Fruit fly (Drosophila melanogaster) whole organism, embryonic: ENCODE measurements around the gene CG10750.
A peak's percentile ranks its signal among the peaks of the same experiment; 100 is the strongest.

Experiments used
- CG10147 ChIP-seq: fragments of 200-800 bp; sonication (Bioruptor generic); optimal IDR thresholded peaks from 2 replicates; lab custom pipeline; 2019; ENCODE audit warnings: missing biosample characterization, mild to moderate bottlenecking, missing genetic modification characterization, moderate library complexity
- CG10209 ChIP-seq: fragments of 200-800 bp; sonication (Bioruptor generic); optimal IDR thresholded peaks from 3 replicates; lab custom pipeline; 2017; ENCODE audit warnings: missing biosample characterization, mild to moderate bottlenecking, missing genetic modification characterization, missing genetic modification reagents
- CG12299 ChIP-seq: fragments of 200-800 bp; sonication (Bioruptor generic); optimal IDR thresholded peaks from 2 replicates; lab custom pipeline; 2018; ENCODE audit warnings: missing biosample characterization, mild to moderate bottlenecking, missing genetic modification characterization
- CG12942 ChIP-seq: fragments of 200-800 bp; sonication (Bioruptor generic); optimal IDR thresholded peaks from 3 replicates; lab custom pipeline; 2016; ENCODE audit warnings: missing biosample characterization, missing genetic modification characterization
- CG14860 ChIP-seq: fragments of 200-800 bp; sonication (Bioruptor generic); IDR thresholded peaks from 3 replicates; pipeline ENCODE4 v1.3.6; 2022; ENCODE audit warnings: missing biosample characterization, missing genetic modification characterization; ENCODE audit not compliant: partially characterized antibody
- CG15073 ChIP-seq: fragments of 200-800 bp; sonication (Bioruptor generic); optimal IDR thresholded peaks from 2 replicates; lab custom pipeline; 2016; ENCODE audit warnings: missing biosample characterization, missing genetic modification characterization
- CG15601 ChIP-seq: fragments of 200-800 bp; sonication (Bioruptor generic); optimal IDR thresholded peaks from 3 replicates; lab custom pipeline; 2019; ENCODE audit warnings: missing biosample characterization, mild to moderate bottlenecking, missing genetic modification characterization, moderate library complexity
- CG18476 ChIP-seq: fragments of 200-800 bp; sonication (Bioruptor generic); optimal IDR thresholded peaks from 2 replicates; lab custom pipeline; 2016; ENCODE audit warnings: missing biosample characterization, mild to moderate bottlenecking, missing genetic modification characterization
- CG4424 ChIP-seq: fragments of 200-800 bp; sonication (Bioruptor generic); optimal IDR thresholded peaks from 3 replicates; lab custom pipeline; 2016; ENCODE audit warnings: missing biosample characterization, missing genetic modification characterization
- CG6765 ChIP-seq: fragments of 200-800 bp; sonication (Bioruptor generic); optimal IDR thresholded peaks from 3 replicates; lab custom pipeline; 2017; ENCODE audit warnings: missing biosample characterization, mild to moderate bottlenecking, missing genetic modification characterization
- CG6791 ChIP-seq: fragments of 200-800 bp; sonication (Bioruptor generic); IDR thresholded peaks from 3 replicates; pipeline ENCODE4 v1.3.6; 2022; ENCODE audit warnings: missing biosample characterization, missing genetic modification characterization; ENCODE audit not compliant: partially characterized antibody
- CG7271 ChIP-seq: fragments of 200-800 bp; sonication (Bioruptor generic); optimal IDR thresholded peaks from 2 replicates; lab custom pipeline; 2018; ENCODE audit warnings: missing biosample characterization, mild to moderate bottlenecking, missing genetic modification characterization, moderate library complexity
- CG9215 ChIP-seq: fragments of 200-800 bp; sonication (Bioruptor generic); IDR thresholded peaks from 2 replicates; pipeline ENCODE4 v1.3.6; 2022; ENCODE audit warnings: missing biosample characterization, missing genetic modification characterization
- CG9876 ChIP-seq: fragments of 200-800 bp; sonication (Bioruptor generic); optimal IDR thresholded peaks from 2 replicates; lab custom pipeline; 2016; ENCODE audit warnings: missing biosample characterization, missing genetic modification characterization
- D19B ChIP-seq: fragments of 200-800 bp; sonication (Bioruptor generic); optimal IDR thresholded peaks from 2 replicates; lab custom pipeline; 2017; ENCODE audit warnings: missing biosample characterization, mild to moderate bottlenecking, missing genetic modification characterization
- Dll ChIP-seq: fragments of 200-800 bp; sonication (Bioruptor generic); IDR thresholded peaks from 4 replicates; pipeline ENCODE4 v1.3.6; 2022; ENCODE audit warnings: missing biosample characterization, missing genetic modification characterization; ENCODE audit not compliant: partially characterized antibody
- Doc2 ChIP-seq: fragments of 200-800 bp; sonication (Bioruptor generic); IDR thresholded peaks from 2 replicates; pipeline ENCODE4 v1.3.6; 2022; ENCODE audit warnings: missing biosample characterization, missing genetic modification characterization
- Drgx ChIP-seq: fragments of 200-800 bp; sonication (Bioruptor generic); IDR thresholded peaks from 2 replicates; pipeline ENCODE4 v1.3.6; 2022; ENCODE audit warnings: missing biosample characterization, missing genetic modification characterization
- Ets97D ChIP-seq: fragments of 200-800 bp; sonication (Bioruptor generic); optimal IDR thresholded peaks from 3 replicates; lab custom pipeline; 2016; ENCODE audit warnings: missing biosample characterization, missing genetic modification characterization
- HLHmδ ChIP-seq: fragments of 200-800 bp; sonication (Bioruptor generic); optimal IDR thresholded peaks from 2 replicates; lab custom pipeline; 2018; ENCODE audit warnings: missing biosample characterization, mild to moderate bottlenecking, missing genetic modification characterization, moderate library complexity
- Hey ChIP-seq: fragments of 200-800 bp; sonication (Bioruptor generic); optimal IDR thresholded peaks from 3 replicates; lab custom pipeline; 2018; ENCODE audit warnings: missing biosample characterization, mild to moderate bottlenecking, missing genetic modification characterization
- Hr3 ChIP-seq: fragments of 200-800 bp; sonication (Bioruptor generic); optimal IDR thresholded peaks from 3 replicates; lab custom pipeline; 2016; ENCODE audit warnings: missing biosample characterization, missing genetic modification characterization
- Med ChIP-seq: fragments of 200-800 bp; sonication (Bioruptor generic); peaks from one replicate; lab custom pipeline; 2016; ENCODE audit warnings: missing biosample characterization, missing genetic modification characterization, mild to moderate bottlenecking, inconsistent platforms, moderate library complexity
- Myb ChIP-seq: fragments of 200-800 bp; sonication (Bioruptor generic); optimal IDR thresholded peaks from 2 replicates; lab custom pipeline; 2016; ENCODE audit warnings: missing biosample characterization, missing genetic modification characterization
- Stat92E ChIP-seq, 3 experiments: fragments of >200 bp in 2 of 3; fragments of 200-800 bp in 1 of 3; sonication (Bioruptor generic) in 1 of 3; optimal IDR thresholded peaks; 2 replicates each; lab custom pipeline; 2017 to 2019; ENCODE audit warnings: missing biosample characterization in 3 of 3, missing genetic modification characterization in 3 of 3, mild to moderate bottlenecking in 1 of 3, moderate library complexity in 1 of 3
- bowl ChIP-seq: fragments of 200-800 bp; sonication (Bioruptor generic); IDR thresholded peaks from 2 replicates; pipeline ENCODE4 v1.3.6; 2022; ENCODE audit warnings: missing biosample characterization, missing genetic modification characterization
- ci ChIP-seq: fragments of 200-800 bp; sonication (Bioruptor generic); IDR thresholded peaks from 3 replicates; pipeline ENCODE4 v1.3.6; 2022; ENCODE audit warnings: missing biosample characterization, missing genetic modification characterization
- dysf ChIP-seq: fragments of 200-800 bp; sonication (Bioruptor generic); IDR thresholded peaks from 3 replicates; pipeline ENCODE4 v1.3.6; 2022; ENCODE audit warnings: missing biosample characterization, missing genetic modification characterization
- fd64A ChIP-seq: fragments of 200-800 bp; sonication (Bioruptor generic); optimal IDR thresholded peaks from 3 replicates; lab custom pipeline; 2018; ENCODE audit warnings: missing biosample characterization, mild to moderate bottlenecking, missing genetic modification characterization
- fu2 ChIP-seq: fragments of 200-800 bp; sonication (Bioruptor generic); optimal IDR thresholded peaks from 2 replicates; lab custom pipeline; 2016; ENCODE audit warnings: missing biosample characterization, missing genetic modification characterization
- grau ChIP-seq: fragments of 200-800 bp; optimal IDR thresholded peaks from 3 replicates; lab custom pipeline; 2019; ENCODE audit warnings: missing biosample characterization, mild to moderate bottlenecking, missing genetic modification characterization, moderate library complexity
- gro ChIP-seq: fragments of 200-800 bp; sonication (Bioruptor generic); optimal IDR thresholded peaks from 2 replicates; lab custom pipeline; 2016; ENCODE audit warnings: missing biosample characterization, missing genetic modification characterization
- hbn ChIP-seq: fragments of 200-800 bp; sonication (Bioruptor generic); IDR thresholded peaks from 2 replicates; pipeline ENCODE4 v1.3.6; 2022; ENCODE audit warnings: missing biosample characterization, missing genetic modification characterization; ENCODE audit not compliant: partially characterized antibody
- kah ChIP-seq: fragments of 200-800 bp; sonication (Bioruptor generic); optimal IDR thresholded peaks from 2 replicates; lab custom pipeline; 2018; ENCODE audit warnings: missing biosample characterization, mild to moderate bottlenecking, missing genetic modification characterization
- lbe ChIP-seq: fragments of 200-800 bp; sonication (Bioruptor generic); optimal IDR thresholded peaks from 2 replicates; lab custom pipeline; 2016; ENCODE audit warnings: missing biosample characterization, mild to moderate bottlenecking, missing genetic modification characterization
- lov ChIP-seq, 2 experiments: fragments of 200-800 bp in 1 of 2; fragments of >200 bp in 1 of 2; sonication (Bioruptor generic) in 1 of 2; IDR thresholded peaks in 1 of 2; optimal IDR thresholded peaks in 1 of 2; 2 replicates in 1 of 2; 3 replicates in 1 of 2; pipeline versions ENCODE4 v1.3.6 to Lab custom; 2017 to 2022; ENCODE audit warnings: missing biosample characterization in 1 of 2, missing genetic modification characterization in 1 of 2
- luna ChIP-seq: fragments of 200-800 bp; sonication (Bioruptor generic); optimal IDR thresholded peaks from 2 replicates; lab custom pipeline; 2016; ENCODE audit warnings: missing biosample characterization, missing genetic modification characterization
- odd ChIP-seq: fragments of 200-800 bp; sonication (Bioruptor generic); optimal IDR thresholded peaks from 2 replicates; lab custom pipeline; 2017; ENCODE audit warnings: missing biosample characterization, mild to moderate bottlenecking, missing genetic modification characterization
- phol ChIP-seq: fragments of 200-800 bp; sonication (Bioruptor generic); optimal IDR thresholded peaks from 3 replicates; lab custom pipeline; 2018; ENCODE audit warnings: missing biosample characterization, mild to moderate bottlenecking, missing genetic modification characterization, moderate library complexity
- prd ChIP-seq, 3 experiments: fragments of >200 bp in 2 of 3; fragments of 200-800 bp in 1 of 3; sonication (Bioruptor generic) in 1 of 3; optimal IDR thresholded peaks in 2 of 3; IDR thresholded peaks in 1 of 3; 2 replicates in 2 of 3; 3 replicates in 1 of 3; pipeline versions ENCODE4 v1.3.6 to Lab custom; 2017 to 2022; ENCODE audit warnings: missing biosample characterization in 1 of 3, missing genetic modification characterization in 1 of 3
- ro ChIP-seq: fragments of 200-800 bp; sonication (Bioruptor generic); IDR thresholded peaks from 2 replicates; pipeline ENCODE4 v1.3.6; 2022; ENCODE audit warnings: missing biosample characterization, missing genetic modification characterization
- salm ChIP-seq: fragments of 200-800 bp; sonication (Bioruptor generic); optimal IDR thresholded peaks from 2 replicates; lab custom pipeline; 2018; ENCODE audit warnings: missing biosample characterization, mild to moderate bottlenecking, missing genetic modification characterization
- sens ChIP-seq: fragments of 200-800 bp; sonication (Bioruptor generic); peaks from one replicate; lab custom pipeline; 2016; ENCODE audit warnings: missing biosample characterization, missing genetic modification characterization
- tap ChIP-seq: fragments of 200-800 bp; optimal IDR thresholded peaks from 3 replicates; lab custom pipeline; 2019; ENCODE audit warnings: missing biosample characterization, mild to moderate bottlenecking, missing genetic modification characterization, moderate library complexity
- vnd ChIP-seq: fragments of 200-800 bp; sonication (Bioruptor generic); IDR thresholded peaks from 3 replicates; pipeline ENCODE4 v1.3.6; 2022; ENCODE audit warnings: missing biosample characterization, missing genetic modification characterization; ENCODE audit not compliant: partially characterized antibody
- zen ChIP-seq: fragments of 200-800 bp; sonication (Bioruptor generic); optimal IDR thresholded peaks from 3 replicates; lab custom pipeline; 2018; ENCODE audit warnings: missing biosample characterization, mild to moderate bottlenecking, missing genetic modification characterization, moderate library complexity
- zfh1 ChIP-seq: fragments of 200-800 bp; sonication (Bioruptor generic); IDR thresholded peaks from 3 replicates; pipeline ENCODE4 v1.3.6; 2022; ENCODE audit warnings: missing biosample characterization, missing genetic modification characterization

The CG10750 gene

dm6 chr2L:19263516-19263915 is 36.5 kb upstream of the CG10750 start:
- TF ChIP-seq D19B (GFP tag; lab: Kevin White, UChicago) (no peak), CG12299 (tag; lab: Kevin White, UChicago) (no peak), CG7271 (tag; lab: Kevin White, UChicago) (peak; percentile 38), tap (tag; lab: Kevin White, UChicago) (no peak), ci (peak; percentile 54; the same call in 2 of the 3 replicates), zfh1 (GFP tag; lab: Robert Waterston, UW) (peak; percentile 57; the same call in 2 of the 3 replicates), CG10209 (GFP tag; lab: Kevin White, UChicago) (no peak), salm (tag; lab: Kevin White, UChicago) (no peak), fd64A (GFP tag; lab: Kevin White, UChicago) (no peak), CG9876 (GFP tag; lab: Kevin White, UChicago) (no peak), Ets97D (GFP tag; lab: Kevin White, UChicago) (peak; percentile 4), CG15601 (tag; lab: Kevin White, UChicago) (no peak), CG6765 (GFP tag; lab: Kevin White, UChicago) (no peak), dysf (0 out of 3 replicates have a peak, but pooled peaks have one; percentile 7), phol (peak; percentile 78), odd (GFP tag; lab: Kevin White, UChicago) (no peak), lov (optimal IDR thresholded peaks at IDR 0.05; lab: Kevin White, UChicago) (no peak), lov (GFP tag; IDR thresholded peaks at IDR 0.05; lab: Robert Waterston, UW) (peak; percentile 57; the same call in 1 of the 3 replicates), ro (GFP tag; lab: Robert Waterston, UW) (no peak), lbe (GFP tag; lab: Kevin White, UChicago) (no peak), HLHmδ (GFP tag; lab: Kevin White, UChicago) (peak; percentile 34), CG6791 (no peak), zen (tag; lab: Kevin White, UChicago) (peak; percentile 3), Myb (GFP tag; lab: Kevin White, UChicago) (no peak)

- TF ChIP-seq CG18476 (GFP tag; lab: Kevin White, UChicago), result no peak
- no peak for TF ChIP-seq Drgx (GFP tag; lab: Robert Waterston, UW)
- TF ChIP-seq sens, result peak; percentile 38
These were observed 29.4 kb upstream of the CG10750 start for dm6 chr2L:19270686-19271085.

DNA sequence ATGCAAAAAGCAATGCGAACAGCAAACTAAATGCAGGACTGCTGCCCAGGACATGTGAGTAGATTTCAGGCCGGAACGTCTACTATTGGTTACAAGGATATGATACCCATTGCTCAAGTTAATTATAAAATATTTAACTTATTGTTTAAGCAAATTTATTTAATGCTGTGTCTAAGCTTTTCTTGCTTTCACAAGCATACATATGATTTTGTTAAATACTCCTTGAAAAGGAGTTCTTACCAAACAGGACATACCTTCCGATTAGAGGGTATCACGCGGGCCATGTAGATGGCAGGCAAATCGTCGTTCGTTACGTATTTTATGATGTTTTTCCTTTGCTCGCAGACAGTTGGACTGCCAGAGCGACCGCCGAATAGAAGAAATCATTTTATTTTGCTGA is 14.5 kb upstream of the CG10750 start:
- no peak for TF ChIP-seq Doc2 (GFP tag; lab: Robert Waterston, UW)
- TF ChIP-seq CG7271 (tag; lab: Kevin White, UChicago), result peak; percentile 41
- peak; percentile 32; the same call in 1 of the 2 replicates for TF ChIP-seq CG9215 (GFP tag; lab: Robert Waterston, UW)
- TF ChIP-seq Hey, result no peak
- no peak for TF ChIP-seq Stat92E (GFP tag; optimal IDR thresholded peaks at IDR 0.05; lab: Kevin White, UChicago)
- TF ChIP-seq CG12942 (GFP tag; lab: Kevin White, UChicago), result no peak
- TF ChIP-seq vnd (GFP tag; lab: Robert Waterston, UW), result no peak
- TF ChIP-seq CG15073 (GFP tag; lab: Kevin White, UChicago), result no peak
- no peak for TF ChIP-seq prd (optimal IDR thresholded peaks at IDR 0.05; lab: Kevin White, UChicago)
- TF ChIP-seq prd (GFP tag; IDR thresholded peaks at IDR 0.05; lab: Robert Waterston, UW), result peak; percentile 87; the same call in 2 of the 3 replicates
- no peak for TF ChIP-seq kah
- peak; percentile 36 for TF ChIP-seq CG10147 (GFP tag; lab: Kevin White, UChicago)
- no peak for TF ChIP-seq tap (tag; lab: Kevin White, UChicago)
- no peak for TF ChIP-seq gro (GFP tag; lab: Kevin White, UChicago)
- peak; percentile 61 for TF ChIP-seq grau (tag; lab: Kevin White, UChicago)
- no peak for TF ChIP-seq fu2 (GFP tag; lab: Kevin White, UChicago)
- TF ChIP-seq Med (GFP tag; lab: Kevin White, UChicago), result no peak
- TF ChIP-seq CG4424 (GFP tag; lab: Kevin White, UChicago), result peak; percentile 35
- TF ChIP-seq Dll (GFP tag; lab: Robert Waterston, UW), result no peak
- TF ChIP-seq bowl (GFP tag; lab: Robert Waterston, UW), result no peak
- TF ChIP-seq Hr3 (GFP tag; lab: Kevin White, UChicago), result peak; percentile 24
- no peak for TF ChIP-seq luna (GFP tag; lab: Kevin White, UChicago)
- no peak for TF ChIP-seq CG14860 (GFP tag; lab: Robert Waterston, UW)
- TF ChIP-seq hbn, result no peak
